Fruit fly (Drosophila melanogaster): ENCODE data around the gene CG32986.

CG32986 gene

dm6 chr2L:8842262-8842561 is 20.4 kb upstream of the CG32986 start (continued):
- TF ChIP-seq maf-S (GFP tag; optimal IDR thresholded peaks at IDR 0.05) = no peak
- TF ChIP-seq Xrp1 (GFP tag; IDR thresholded peaks at IDR 0.05) = peak; percentile 43; the same call in 1 of the 2 replicates
- TF ChIP-seq Deaf1 (tag; optimal IDR thresholded peaks at IDR 0.05) = no peak
- TF ChIP-seq Ssrp (tag; optimal IDR thresholded peaks at IDR 0.05) = no peak
- TF ChIP-seq CHES-1-like (GFP tag; optimal IDR thresholded peaks at IDR 0.05) = no peak
- TF ChIP-seq Optix (GFP tag; IDR thresholded peaks at IDR 0.05) = no peak
- TF ChIP-seq mld (GFP tag; IDR thresholded peaks at IDR 0.05; ENCODE audit: partially characterized antibody) = no peak
- TF ChIP-seq rib (GFP tag; IDR thresholded peaks at IDR 0.05) = no peak
- no peak for TF ChIP-seq seq (GFP tag; IDR thresholded peaks at IDR 0.05)
- no peak for TF ChIP-seq jigr1 (GFP tag; IDR thresholded peaks at IDR 0.05)
- TF ChIP-seq NK7.1 (GFP tag; optimal IDR thresholded peaks at IDR 0.05) = no peak
- TF ChIP-seq HLH4C (GFP tag; IDR thresholded peaks at IDR 0.05; ENCODE audit: partially characterized antibody) = no peak
- no peak for TF ChIP-seq Poxn (GFP tag; IDR thresholded peaks at IDR 0.05)
- peak; percentile 66 for TF ChIP-seq Med (GFP tag)
- TF ChIP-seq btn (GFP tag; optimal IDR thresholded peaks at IDR 0.05) = no peak
- no peak for TF ChIP-seq run (tag; optimal IDR thresholded peaks at IDR 0.05)
- no peak for TF ChIP-seq CG10654 (GFP tag; optimal IDR thresholded peaks at IDR 0.05)
- TF ChIP-seq gsb (GFP tag; IDR thresholded peaks at IDR 0.05) = no peak
- TF ChIP-seq jumu (GFP tag; optimal IDR thresholded peaks at IDR 0.05) = no peak
- no peak for TF ChIP-seq z (GFP tag; IDR thresholded peaks at IDR 0.05)
- TF ChIP-seq Lhr (GFP tag; optimal IDR thresholded peaks at IDR 0.05) = no peak
- TF ChIP-seq pita (GFP tag; optimal IDR thresholded peaks at IDR 0.05) = no peak
- TF ChIP-seq CG6254 (GFP tag; optimal IDR thresholded peaks at IDR 0.05) = no peak
- no peak for TF ChIP-seq CG1024 (GFP tag; IDR thresholded peaks at IDR 0.05)
- TF ChIP-seq CG18764 (GFP tag; optimal IDR thresholded peaks at IDR 0.05) = no peak
- no peak for TF ChIP-seq wdn (GFP tag; IDR thresholded peaks at IDR 0.05)
- TF ChIP-seq CG31441 (GFP tag; IDR thresholded peaks at IDR 0.05) = 0 out of 2 replicates have a peak, but pooled peaks have one; percentile 24
- TF ChIP-seq yki (optimal IDR thresholded peaks at IDR 0.05) = no peak
- TF ChIP-seq inv (GFP tag; IDR thresholded peaks at IDR 0.05; ENCODE audit: partially characterized antibody) = no peak
- TF ChIP-seq dati (GFP tag; IDR thresholded peaks at IDR 0.05) = no peak
- no peak for TF ChIP-seq CG17385 (GFP tag; optimal IDR thresholded peaks at IDR 0.05)
- no peak for TF ChIP-seq hb (GFP tag; IDR thresholded peaks at IDR 0.05; ENCODE audit: partially characterized antibody)
- no peak for TF ChIP-seq shn (GFP tag; optimal IDR thresholded peaks at IDR 0.05)
- TF ChIP-seq Taf1 (GFP tag; IDR thresholded peaks at IDR 0.05) = no peak
- TF ChIP-seq Dll (GFP tag; IDR thresholded peaks at IDR 0.05; ENCODE audit: partially characterized antibody) = no peak
- TF ChIP-seq HmgZ (tag; optimal IDR thresholded peaks at IDR 0.05) = no peak
- no peak for TF ChIP-seq BEAF-32 (GFP tag; optimal IDR thresholded peaks at IDR 0.05)
- TF ChIP-seq CG3995 (GFP tag; optimal IDR thresholded peaks at IDR 0.05) = no peak
- TF ChIP-seq corto (GFP tag; optimal IDR thresholded peaks at IDR 0.05) = no peak
- TF ChIP-seq Sox102F (GFP tag; optimal IDR thresholded peaks at IDR 0.05) = no peak
- TF ChIP-seq CG4707 (GFP tag; optimal IDR thresholded peaks at IDR 0.05) = no peak
- TF ChIP-seq psq (GFP tag; optimal IDR thresholded peaks at IDR 0.05) = no peak
- no peak for TF ChIP-seq CG13287 (GFP tag; IDR thresholded peaks at IDR 0.05; ENCODE audit: partially characterized antibody)
- no peak for TF ChIP-seq CG12769 (tag; optimal IDR thresholded peaks at IDR 0.05)
- no peak for TF ChIP-seq ken (GFP tag; IDR thresholded peaks at IDR 0.05)
- no peak for TF ChIP-seq CG14014 (GFP tag; IDR thresholded peaks at IDR 0.05)
- TF ChIP-seq Neu2 (GFP tag; optimal IDR thresholded peaks at IDR 0.05; ENCODE audit: borderline replicate concordance) = peak; percentile 28
- no peak for TF ChIP-seq Atf-2 (GFP tag; optimal IDR thresholded peaks at IDR 0.05)
- no peak for TF ChIP-seq dimm (GFP tag; IDR thresholded peaks at IDR 0.05)
- peak; percentile 23 for TF ChIP-seq CG30431 (GFP tag; optimal IDR thresholded peaks at IDR 0.05)
- TF ChIP-seq eve (GFP tag; optimal IDR thresholded peaks at IDR 0.05) = no peak
- peak in 1 of 2 experiments; percentile 10 for TF ChIP-seq tll (GFP tag; optimal IDR thresholded peaks at IDR 0.05)
- TF ChIP-seq Ptx1 (GFP tag; IDR thresholded peaks at IDR 0.05) = no peak

Data from whole organism, embryonic.